Worm (Caenorhabditis elegans) whole organism, L4 larva: ENCODE results near the gene dis-3.

ENCODE experiments used
- F44E2.7 ChIP-seq: fragments of 200-800 bp; sonication (Bioruptor generic); IDR thresholded peaks from 2 replicates; pipeline ENCODE4 v2.1.2; 2022; ENCODE audit warnings: missing genetic modification characterization, missing compliant biosample characterization
- R02D3.7 ChIP-seq: fragments of 150-350 bp; sonication (generic microtip); optimal IDR thresholded peaks from 3 replicates; lab custom pipeline; 2014; ENCODE audit warnings: missing biosample characterization, missing genetic modification characterization
- T26A8.4 ChIP-seq: fragments of 200-800 bp; sonication (Bioruptor generic); IDR thresholded peaks from 2 replicates; pipeline ENCODE4 v1.3.6; 2022; ENCODE audit warnings: missing genetic modification characterization, missing compliant biosample characterization
- Y5F2A.4 ChIP-seq: fragments of 200-800 bp; sonication (Bioruptor generic); optimal IDR thresholded peaks from 2 replicates; lab custom pipeline; 2018; ENCODE audit warnings: mild to moderate bottlenecking, missing genetic modification characterization, missing compliant biosample characterization
- ZK337.2 ChIP-seq: fragments of 200-800 bp; sonication (Bioruptor generic); IDR thresholded peaks from 2 replicates; pipeline ENCODE4 v1.3.6; 2022; ENCODE audit warnings: missing genetic modification reagents, missing genetic modification characterization, missing compliant biosample characterization
- ZK546.5 ChIP-seq, 2 experiments: sonication (generic microtip); optimal IDR thresholded peaks; 2 replicates each; lab custom pipeline; 2017; ENCODE audit warnings: missing biosample characterization in 2 of 2, missing genetic modification characterization in 2 of 2
- aha-1 ChIP-seq: fragments of 150-350 bp; peaks from one replicate; lab custom pipeline; 2014; ENCODE audit warnings: missing biosample characterization, missing genetic modification characterization
- arid-1 ChIP-seq: fragments of 200-800 bp; sonication (Bioruptor generic); conservative IDR thresholded peaks from 2 replicates; pipeline ENCODE4 v1.3.6; 2022; ENCODE audit warnings: missing genetic modification reagents, missing genetic modification characterization, missing compliant biosample characterization
- ceh-44 ChIP-seq: fragments of 200-800 bp; sonication (Bioruptor generic); IDR thresholded peaks from 2 replicates; pipeline ENCODE4 v1.3.6; 2022; ENCODE audit warnings: missing genetic modification reagents, missing genetic modification characterization, missing compliant biosample characterization
- ceh-62 ChIP-seq: sonication (generic microtip); optimal IDR thresholded peaks from 2 replicates; lab custom pipeline; 2017; ENCODE audit warnings: missing biosample characterization, missing genetic modification characterization
- cey-2 ChIP-seq: sonication (generic microtip); optimal IDR thresholded peaks from 3 replicates; lab custom pipeline; 2017; ENCODE audit warnings: missing genetic modification characterization, mild to moderate bottlenecking, missing compliant biosample characterization, antibody characterized with exemption, borderline replicate concordance; ENCODE audit not compliant: insufficient read depth
- daf-12 ChIP-seq: fragments of 150-350 bp; optimal IDR thresholded peaks from 2 replicates; lab custom pipeline; 2014; ENCODE audit warnings: missing biosample characterization, missing genetic modification reagents, missing genetic modification characterization
- daf-19 ChIP-seq: fragments of 200-800 bp; sonication (Bioruptor generic); conservative IDR thresholded peaks from 2 replicates; pipeline ENCODE4 v1.3.6; 2022; ENCODE audit warnings: missing genetic modification characterization, missing compliant biosample characterization
- dmd-8 ChIP-seq: fragments of 200-800 bp; sonication (Bioruptor generic); IDR thresholded peaks from 2 replicates; pipeline ENCODE4 v1.3.6; 2022; ENCODE audit warnings: missing genetic modification characterization, missing compliant biosample characterization
- duxl-1 ChIP-seq: sonication (generic microtip); optimal IDR thresholded peaks from 2 replicates; lab custom pipeline; 2016; ENCODE audit warnings: mild to moderate bottlenecking, missing genetic modification characterization, moderate library complexity, missing compliant biosample characterization; ENCODE audit not compliant: poor library complexity
- dve-1 ChIP-seq: sonication (generic microtip); optimal IDR thresholded peaks from 2 replicates; lab custom pipeline; 2017; ENCODE audit warnings: antibody characterized with exemption, mild to moderate bottlenecking, missing genetic modification characterization, missing compliant biosample characterization; ENCODE audit not compliant: insufficient read depth
- egl-27 ChIP-seq: sonication (generic microtip); optimal IDR thresholded peaks from 3 replicates; lab custom pipeline; 2017; ENCODE audit warnings: missing biosample characterization, missing genetic modification reagents, missing genetic modification characterization
- egl-43 ChIP-seq: fragments of 200-800 bp; sonication (Bioruptor generic); IDR thresholded peaks from 2 replicates; pipeline ENCODE4 v1.3.6; 2022; ENCODE audit warnings: missing genetic modification reagents, missing genetic modification characterization, missing compliant biosample characterization
- hlh-11 ChIP-seq: fragments of 200-800 bp; sonication (Bioruptor generic); optimal IDR thresholded peaks from 2 replicates; lab custom pipeline; 2018; ENCODE audit warnings: mild to moderate bottlenecking, missing genetic modification characterization, missing compliant biosample characterization
- lim-7 ChIP-seq: fragments of 200-800 bp; sonication (Bioruptor generic); IDR thresholded peaks from 2 replicates; pipeline ENCODE4 v1.3.6; 2022; ENCODE audit warnings: missing genetic modification characterization, missing compliant biosample characterization
- lin-39 ChIP-seq: fragments of 150-350 bp; optimal IDR thresholded peaks from 2 replicates; lab custom pipeline; 2014; ENCODE audit warnings: missing biosample characterization, missing genetic modification reagents, missing genetic modification characterization
- lsy-2 ChIP-seq, 2 experiments: fragments of 150-350 bp in 1 of 2; sonication (generic microtip) in 1 of 2; optimal IDR thresholded peaks; 2 replicates each; lab custom pipeline; 2014 to 2017; ENCODE audit warnings: missing biosample characterization in 2 of 2, missing genetic modification characterization in 2 of 2
- madf-5 ChIP-seq, 2 experiments: fragments of 200-800 bp; sonication (Bioruptor generic); IDR thresholded peaks; 2 replicates each; pipeline ENCODE4 v1.3.6; 2022; ENCODE audit warnings: missing compliant biosample characterization in 2 of 2, missing genetic modification characterization in 2 of 2
- mdt-29 ChIP-seq: fragments of 200-800 bp; sonication (Bioruptor generic); IDR thresholded peaks from 2 replicates; pipeline ENCODE4 v1.3.6; 2022; ENCODE audit warnings: missing genetic modification reagents, missing genetic modification characterization, missing compliant biosample characterization
- nhr-102 ChIP-seq: sonication (generic microtip); optimal IDR thresholded peaks from 2 replicates; lab custom pipeline; 2016; ENCODE audit warnings: mild to moderate bottlenecking, missing genetic modification characterization, moderate library complexity, missing compliant biosample characterization
- nhr-25 ChIP-seq: sonication (generic microtip); optimal IDR thresholded peaks from 2 replicates; lab custom pipeline; 2017; ENCODE audit warnings: missing genetic modification characterization, mild to moderate bottlenecking, missing compliant biosample characterization, antibody characterized with exemption, moderate library complexity, borderline replicate concordance; ENCODE audit not compliant: insufficient read depth
- nhr-28 ChIP-seq: fragments of 150-350 bp; optimal IDR thresholded peaks from 2 replicates; lab custom pipeline; 2014; ENCODE audit warnings: missing biosample characterization, missing genetic modification characterization
- nhr-41 ChIP-seq: fragments of 200-800 bp; sonication (Bioruptor generic); IDR thresholded peaks from 2 replicates; pipeline ENCODE4 v1.3.6; 2022; ENCODE audit warnings: missing genetic modification reagents, missing genetic modification characterization, missing compliant biosample characterization
- nhr-48 ChIP-seq: sonication (generic microtip); optimal IDR thresholded peaks from 2 replicates; lab custom pipeline; 2016; ENCODE audit warnings: mild to moderate bottlenecking, missing genetic modification characterization, missing compliant biosample characterization
- nhr-76 ChIP-seq: fragments of 150-350 bp; optimal IDR thresholded peaks from 2 replicates; lab custom pipeline; 2014; ENCODE audit warnings: missing biosample characterization, missing genetic modification characterization
- nhr-77 ChIP-seq: fragments of 150-350 bp; optimal IDR thresholded peaks from 2 replicates; lab custom pipeline; 2014; ENCODE audit warnings: missing biosample characterization, missing genetic modification characterization
- php-3 ChIP-seq: fragments of 200-800 bp; sonication (Bioruptor generic); IDR thresholded peaks from 2 replicates; pipeline ENCODE4 v1.3.6; 2022; ENCODE audit warnings: missing genetic modification reagents, missing genetic modification characterization, missing compliant biosample characterization
- sdz-12 ChIP-seq: fragments of 200-800 bp; sonication (Bioruptor generic); optimal IDR thresholded peaks from 2 replicates; lab custom pipeline; 2018; ENCODE audit warnings: mild to moderate bottlenecking, missing genetic modification characterization, missing compliant biosample characterization
- set-16 ChIP-seq: fragments of 200-800 bp; sonication (Bioruptor generic); IDR thresholded peaks from 2 replicates; pipeline ENCODE4 v1.3.6; 2022; ENCODE audit warnings: missing genetic modification reagents, missing genetic modification characterization, missing compliant biosample characterization
- skn-1 ChIP-seq: fragments of 150-350 bp; optimal IDR thresholded peaks from 2 replicates; lab custom pipeline; 2014; ENCODE audit warnings: missing biosample characterization, missing genetic modification characterization
- snpc-4 ChIP-seq: fragments of 150-350 bp; optimal IDR thresholded peaks from 2 replicates; lab custom pipeline; 2014; ENCODE audit warnings: missing biosample characterization, missing genetic modification characterization
- spr-1 ChIP-seq: sonication (generic microtip); optimal IDR thresholded peaks from 2 replicates; lab custom pipeline; 2016; ENCODE audit warnings: mild to moderate bottlenecking, missing genetic modification characterization, missing compliant biosample characterization
- spr-3 ChIP-seq: fragments of 200-800 bp; sonication (Bioruptor generic); optimal IDR thresholded peaks from 2 replicates; lab custom pipeline; 2018; ENCODE audit warnings: mild to moderate bottlenecking, missing genetic modification characterization, missing compliant biosample characterization
- tra-1 ChIP-seq: fragments of 200-800 bp; sonication (Bioruptor generic); IDR thresholded peaks from 2 replicates; pipeline ENCODE4 v1.3.6; 2022; ENCODE audit warnings: missing genetic modification reagents, missing genetic modification characterization, missing compliant biosample characterization
- unc-62 ChIP-seq, 3 experiments: fragments of 150-350 bp in 1 of 3; sonication (generic microtip); optimal IDR thresholded peaks in 2 of 3; peaks in 1 of 3; 1 replicate in 1 of 3; 2 replicates in 2 of 3; lab custom pipeline; 2014 to 2017; ENCODE audit warnings: missing biosample characterization in 3 of 3, missing genetic modification characterization in 3 of 3, missing genetic modification reagents in 3 of 3, missing genotype in 1 of 3
- zfp-3 ChIP-seq: fragments of 200-800 bp; sonication (Bioruptor generic); conservative IDR thresholded peaks from 2 replicates; pipeline ENCODE4 v1.3.6; 2022; ENCODE audit warnings: missing genetic modification reagents, missing genetic modification characterization, missing compliant biosample characterization

Gene dis-3

ce11 chrIV:10110870-10111269 lies 13.9 kb downstream of the dis-3 start:
- TF ChIP-seq mdt-29 (GFP tag; lab: Robert Waterston, UW) = no peak
- no peak for TF ChIP-seq dve-1 (tag; lab: Kevin White, UChicago)
- no peak for TF ChIP-seq duxl-1
- TF ChIP-seq ZK546.5 (tag; optimal IDR thresholded peaks at IDR 0.05; lab: Kevin White, UChicago) = no peak
- no peak for TF ChIP-seq daf-12
- no peak for TF ChIP-seq nhr-102 (tag; lab: Kevin White, UChicago)
- no peak for TF ChIP-seq snpc-4 (tag; lab: Kevin White, UChicago)
- TF ChIP-seq spr-1 = no peak
- no peak for TF ChIP-seq php-3
- TF ChIP-seq unc-62 (GFP tag; optimal IDR thresholded peaks at IDR 0.05 in 1 of 2; lab: Kevin White, UChicago) = no peak
- no peak for TF ChIP-seq unc-62 (tag; optimal IDR thresholded peaks at IDR 0.05; lab: Kevin White, UChicago)
- TF ChIP-seq R02D3.7 = no peak
- TF ChIP-seq cey-2 = no peak
- peak; percentile 94 for TF ChIP-seq set-16 (GFP tag; lab: Robert Waterston, UW)
- TF ChIP-seq spr-3 (GFP tag; lab: Kevin White, UChicago) = peak; percentile 22
- no peak for TF ChIP-seq ceh-44
- TF ChIP-seq lsy-2 (tag; optimal IDR thresholded peaks at IDR 0.05; lab: Kevin White, UChicago) = no peak
- TF ChIP-seq, all 104 proteins: peak for 2

- TF ChIP-seq unc-62 (GFP tag; optimal IDR thresholded peaks at IDR 0.05 in 1 of 2; lab: Kevin White, UChicago) = peak in 1 of 2 experiments; percentile 29
- TF ChIP-seq unc-62 (tag; optimal IDR thresholded peaks at IDR 0.05; lab: Kevin White, UChicago) = no peak
- TF ChIP-seq egl-27 (tag; lab: Kevin White, UChicago) = no peak
Measured at ce11 chrIV:10111441-10111840, 14.4 kb downstream of the dis-3 start, which contains the start of gene spch-1. Gene spch-1, minus strand, starts transcription at chrIV:10111541.

- TF ChIP-seq nhr-28 (tag; lab: Kevin White, UChicago) = no peak
- TF ChIP-seq hlh-11 = no peak
- TF ChIP-seq ceh-44 = no peak
- no peak for TF ChIP-seq madf-5 (GFP tag; IDR thresholded peaks at IDR 0.05; lab: Robert Waterston, UW)
- TF ChIP-seq nhr-76 (tag; lab: Kevin White, UChicago) = no peak
- no peak for TF ChIP-seq daf-19 (GFP tag; lab: Robert Waterston, UW)
- TF ChIP-seq lin-39 (tag; lab: Kevin White, UChicago) = no peak
- no peak for TF ChIP-seq nhr-77 (tag; lab: Kevin White, UChicago)
- TF ChIP-seq dmd-8 (GFP tag; lab: Robert Waterston, UW) = no peak
- TF ChIP-seq T26A8.4 (GFP tag; lab: Robert Waterston, UW) = no peak
- no peak for TF ChIP-seq arid-1 (GFP tag; lab: Robert Waterston, UW)
- TF ChIP-seq egl-43 (GFP tag; lab: Robert Waterston, UW) = no peak
- TF ChIP-seq cey-2 = no peak
- TF ChIP-seq sdz-12 = no peak
- TF ChIP-seq lim-7 (GFP tag; lab: Robert Waterston, UW) = no peak
- TF ChIP-seq aha-1 = no peak
Measured at ce11 chrIV:10112570-10112969, 15.6 kb downstream of the dis-3 start, which contains the start of gene nsph-3.2. Gene nsph-3.2, plus strand, starts transcription at chrIV:10112870.

- TF ChIP-seq daf-19 (GFP tag; lab: Robert Waterston, UW) (no peak), aha-1 (no peak), ceh-62 (tag; lab: Kevin White, UChicago) (no peak), lin-39 (tag; lab: Kevin White, UChicago) (no peak), F44E2.7 (GFP tag; lab: Robert Waterston, UW) (no peak), hlh-11 (no peak), skn-1 (tag; lab: Kevin White, UChicago) (no peak), Y5F2A.4 (no peak), zfp-3 (no peak), nhr-25 (tag; lab: Kevin White, UChicago) (no peak), tra-1 (GFP tag; lab: Robert Waterston, UW) (no peak), nhr-41 (no peak), duxl-1 (no peak), nhr-48 (tag; lab: Kevin White, UChicago) (no peak), dve-1 (tag; lab: Kevin White, UChicago) (no peak), ZK337.2 (no peak), spr-3 (GFP tag; lab: Kevin White, UChicago) (no peak)
- TF ChIP-seq, all 104 proteins: peak for 0
Measured at ce11 chrIV:10115142-10115541, 18.1 kb downstream of the dis-3 start, which contains the start of gene C04G2.10. Gene C04G2.10, plus strand, starts transcription at chrIV:10115442.
